Fruit fly (Drosophila melanogaster) whole organism, adult: ENCODE results near the gene CG6980.

Source experiments
- CG11617 ChIP-seq: fragments of 200-800 bp; sonication (Bioruptor generic); optimal IDR thresholded peaks from 2 replicates; lab custom pipeline; 2017; ENCODE audit warnings: mild to moderate bottlenecking, missing biosample characterization, missing genetic modification reagents, missing genetic modification characterization
- CG12768 ChIP-seq: fragments of 200-800 bp; sonication (Bioruptor generic); optimal IDR thresholded peaks from 2 replicates; lab custom pipeline; 2017; ENCODE audit warnings: missing biosample characterization, missing genetic modification characterization, mild to moderate bottlenecking, moderate library complexity, missing genetic modification reagents
- CG14711 ChIP-seq: fragments of 200-800 bp; sonication (Bioruptor generic); optimal IDR thresholded peaks from 2 replicates; lab custom pipeline; 2018; ENCODE audit warnings: missing biosample characterization, mild to moderate bottlenecking, missing genetic modification characterization, moderate library complexity
- CG1620 ChIP-seq: fragments of 200-800 bp; sonication (Bioruptor generic); optimal IDR thresholded peaks from 2 replicates; lab custom pipeline; 2016; ENCODE audit warnings: missing biosample characterization, missing genetic modification characterization
- CG33017 ChIP-seq: fragments of 200-800 bp; sonication (Bioruptor generic); optimal IDR thresholded peaks from 2 replicates; lab custom pipeline; 2018; ENCODE audit warnings: missing biosample characterization, mild to moderate bottlenecking, missing genetic modification characterization, moderate library complexity
- CG5204 ChIP-seq: fragments of 200-800 bp; sonication (Bioruptor generic); optimal IDR thresholded peaks from 2 replicates; lab custom pipeline; 2016; ENCODE audit warnings: missing biosample characterization, missing genetic modification characterization
- Clk ChIP-seq: fragments of 200-800 bp; sonication (Bioruptor generic); optimal IDR thresholded peaks from 2 replicates; lab custom pipeline; 2017; ENCODE audit warnings: missing biosample characterization, missing genetic modification characterization
- Hr96 ChIP-seq: fragments of 200-800 bp; sonication (Bioruptor generic); optimal IDR thresholded peaks from 2 replicates; lab custom pipeline; 2016; ENCODE audit warnings: missing biosample characterization, missing genetic modification characterization
- Mnt ChIP-seq: fragments of 200-800 bp; sonication (Bioruptor generic); optimal IDR thresholded peaks from 2 replicates; lab custom pipeline; 2016; ENCODE audit warnings: missing biosample characterization, mild to moderate bottlenecking, missing genetic modification characterization
- bab1 ChIP-seq: fragments of 200-800 bp; sonication (Bioruptor generic); optimal IDR thresholded peaks from 3 replicates; lab custom pipeline; 2019; ENCODE audit warnings: missing biosample characterization, mild to moderate bottlenecking, missing genetic modification characterization, moderate library complexity
- kay ChIP-seq: fragments of 200-800 bp; sonication (Bioruptor generic); peaks from one replicate; lab custom pipeline; 2016; ENCODE audit warnings: missing biosample characterization, missing genetic modification characterization, borderline replicate concordance

DNA sequence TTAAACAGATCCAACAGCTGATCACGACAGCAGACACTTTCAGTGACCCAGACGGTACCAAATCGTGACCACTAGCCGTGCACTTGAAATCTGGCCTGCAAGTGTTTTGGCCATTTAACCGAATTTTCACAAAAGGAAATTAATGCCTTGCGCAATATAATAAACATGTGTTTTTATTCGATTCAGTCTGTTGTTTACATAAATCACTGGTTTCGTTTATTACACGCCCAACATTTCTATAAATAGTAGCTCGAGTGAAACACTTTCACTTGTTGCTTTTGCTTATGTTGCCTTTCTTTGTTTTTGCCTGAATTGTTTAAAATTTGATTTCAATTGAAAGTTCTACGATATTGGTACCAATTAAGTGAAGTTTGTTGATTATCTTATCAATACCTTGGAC lies 5.0 kb downstream of the CG6980 start:
- no peak for TF ChIP-seq CG14711 (tag; lab: Kevin White, UChicago)
- no peak for TF ChIP-seq kay
- TF ChIP-seq CG1620 (GFP tag; lab: Kevin White, UChicago): no peak
- no peak for TF ChIP-seq Hr96 (GFP tag; lab: Kevin White, UChicago)
- TF ChIP-seq Clk (GFP tag; lab: Kevin White, UChicago): no peak
- TF ChIP-seq bab1: no peak
- TF ChIP-seq CG5204: no peak
- TF ChIP-seq Mnt: no peak
- TF ChIP-seq CG33017: no peak
- TF ChIP-seq CG12768 (GFP tag; lab: Kevin White, UChicago): no peak
- no peak for TF ChIP-seq CG11617 (GFP tag; lab: Kevin White, UChicago)
